Worm (Caenorhabditis elegans) whole organism, L4 larva: ENCODE results near the gene F40G12.11.

ENCODE experiments used
- F10B5.3 ChIP-seq: sonication (generic microtip); optimal IDR thresholded peaks from 2 replicates; lab custom pipeline; 2016; ENCODE audit warnings: mild to moderate bottlenecking, missing genetic modification characterization, missing compliant biosample characterization
- F49E8.2 ChIP-seq: sonication (generic microtip); optimal IDR thresholded peaks from 2 replicates; lab custom pipeline; 2016; ENCODE audit warnings: missing compliant biosample characterization, mild to moderate bottlenecking, missing genetic modification characterization, borderline replicate concordance
- Y48G9A.11 ChIP-seq: fragments of 200-800 bp; sonication (Bioruptor generic); IDR thresholded peaks from 2 replicates; pipeline ENCODE4 v1.3.6; 2022; ENCODE audit warnings: missing genetic modification reagents, missing genetic modification characterization, missing compliant biosample characterization
- Y75B8A.6 ChIP-seq: fragments of 200-800 bp; sonication (Bioruptor generic); IDR thresholded peaks from 2 replicates; pipeline ENCODE4 v1.3.6; 2022; ENCODE audit warnings: missing genetic modification reagents, missing genetic modification characterization, missing compliant biosample characterization
- ZK546.5 ChIP-seq, 2 experiments: sonication (generic microtip); optimal IDR thresholded peaks; 2 replicates each; lab custom pipeline; 2017; ENCODE audit warnings: missing biosample characterization in 2 of 2, missing genetic modification characterization in 2 of 2
- aha-1 ChIP-seq: fragments of 150-350 bp; peaks from one replicate; lab custom pipeline; 2014; ENCODE audit warnings: missing biosample characterization, missing genetic modification characterization
- aly-2 ChIP-seq: sonication (generic microtip); optimal IDR thresholded peaks from 2 replicates; lab custom pipeline; 2018; ENCODE audit warnings: missing biosample characterization, missing genetic modification characterization
- ama-1 ChIP-seq: fragments of 150-350 bp; optimal IDR thresholded peaks from 2 replicates; lab custom pipeline; 2014; ENCODE audit warnings: inconsistent platforms, mixed read lengths
- arid-1 ChIP-seq: fragments of 200-800 bp; sonication (Bioruptor generic); conservative IDR thresholded peaks from 2 replicates; pipeline ENCODE4 v1.3.6; 2022; ENCODE audit warnings: missing genetic modification reagents, missing genetic modification characterization, missing compliant biosample characterization
- attf-4 ChIP-seq: sonication (generic microtip); optimal IDR thresholded peaks from 3 replicates; lab custom pipeline; 2017; ENCODE audit warnings: missing biosample characterization, missing genetic modification characterization
- ceh-32 ChIP-seq: sonication (generic microtip); optimal IDR thresholded peaks from 2 replicates; lab custom pipeline; 2016; ENCODE audit warnings: mild to moderate bottlenecking, missing genetic modification characterization, missing compliant biosample characterization; ENCODE audit not compliant: poor library complexity
- ceh-44 ChIP-seq: fragments of 200-800 bp; sonication (Bioruptor generic); IDR thresholded peaks from 2 replicates; pipeline ENCODE4 v1.3.6; 2022; ENCODE audit warnings: missing genetic modification reagents, missing genetic modification characterization, missing compliant biosample characterization
- ceh-62 ChIP-seq: sonication (generic microtip); optimal IDR thresholded peaks from 2 replicates; lab custom pipeline; 2017; ENCODE audit warnings: missing biosample characterization, missing genetic modification characterization
- cey-2 ChIP-seq: sonication (generic microtip); optimal IDR thresholded peaks from 3 replicates; lab custom pipeline; 2017; ENCODE audit warnings: missing genetic modification characterization, mild to moderate bottlenecking, missing compliant biosample characterization, antibody characterized with exemption, borderline replicate concordance; ENCODE audit not compliant: insufficient read depth
- dmd-6 ChIP-seq: fragments of 200-800 bp; sonication (Bioruptor generic); IDR thresholded peaks from 2 replicates; pipeline ENCODE4 v1.3.6; 2022; ENCODE audit warnings: missing genetic modification reagents, missing genetic modification characterization, missing compliant biosample characterization
- dmd-9 ChIP-seq: fragments of 200-800 bp; sonication (Bioruptor generic); IDR thresholded peaks from 2 replicates; pipeline ENCODE4 v1.3.6; 2022; ENCODE audit warnings: missing genetic modification reagents, missing genetic modification characterization, missing compliant biosample characterization
- dpl-1 ChIP-seq: fragments of 150-350 bp; optimal IDR thresholded peaks from 2 replicates; lab custom pipeline; 2014; ENCODE audit warnings: missing biosample characterization, missing genetic modification reagents, missing genetic modification characterization
- egl-27 ChIP-seq: sonication (generic microtip); optimal IDR thresholded peaks from 3 replicates; lab custom pipeline; 2017; ENCODE audit warnings: missing biosample characterization, missing genetic modification reagents, missing genetic modification characterization
- gei-8 ChIP-seq: fragments of 200-800 bp; sonication (Bioruptor generic); optimal IDR thresholded peaks from 2 replicates; lab custom pipeline; 2018; ENCODE audit warnings: mild to moderate bottlenecking, missing genetic modification characterization, missing compliant biosample characterization
- hmg-1.1 ChIP-seq: fragments of 200-800 bp; sonication (Bioruptor generic); IDR thresholded peaks from 2 replicates; pipeline ENCODE4 v1.3.6; 2022; ENCODE audit warnings: missing genetic modification reagents, missing genetic modification characterization, missing compliant biosample characterization
- jun-1 ChIP-seq: fragments of 150-350 bp; optimal IDR thresholded peaks from 2 replicates; lab custom pipeline; 2014; ENCODE audit warnings: missing biosample characterization, missing genetic modification reagents, missing genetic modification characterization
- lin-39 ChIP-seq: fragments of 150-350 bp; optimal IDR thresholded peaks from 2 replicates; lab custom pipeline; 2014; ENCODE audit warnings: missing biosample characterization, missing genetic modification reagents, missing genetic modification characterization
- mdl-1 ChIP-seq, 2 experiments: fragments of 150-350 bp in 1 of 2; sonication (generic microtip) in 1 of 2; optimal IDR thresholded peaks; 2 replicates each; lab custom pipeline; 2014 to 2017; ENCODE audit warnings: missing biosample characterization in 2 of 2, missing genetic modification characterization in 2 of 2
- mes-2 ChIP-seq: sonication (generic microtip); optimal IDR thresholded peaks from 2 replicates; lab custom pipeline; 2016; ENCODE audit warnings: missing genotype, mild to moderate bottlenecking, missing genetic modification characterization, missing compliant biosample characterization; ENCODE audit not compliant: poor library complexity, severe bottlenecking
- nhr-111 ChIP-seq: fragments of 200-800 bp; sonication (Bioruptor generic); optimal IDR thresholded peaks from 2 replicates; lab custom pipeline; 2018; ENCODE audit warnings: mild to moderate bottlenecking, missing genetic modification characterization, missing compliant biosample characterization
- nhr-237 ChIP-seq: sonication (generic microtip); optimal IDR thresholded peaks from 2 replicates; lab custom pipeline; 2017; ENCODE audit warnings: missing biosample characterization, missing genetic modification characterization
- nhr-41 ChIP-seq: fragments of 200-800 bp; sonication (Bioruptor generic); IDR thresholded peaks from 2 replicates; pipeline ENCODE4 v1.3.6; 2022; ENCODE audit warnings: missing genetic modification reagents, missing genetic modification characterization, missing compliant biosample characterization
- nhr-48 ChIP-seq: sonication (generic microtip); optimal IDR thresholded peaks from 2 replicates; lab custom pipeline; 2016; ENCODE audit warnings: mild to moderate bottlenecking, missing genetic modification characterization, missing compliant biosample characterization
- nhr-6 ChIP-seq: fragments of 150-350 bp; optimal IDR thresholded peaks from 2 replicates; lab custom pipeline; 2014; ENCODE audit warnings: missing biosample characterization, missing genetic modification characterization
- php-3 ChIP-seq: fragments of 200-800 bp; sonication (Bioruptor generic); IDR thresholded peaks from 2 replicates; pipeline ENCODE4 v1.3.6; 2022; ENCODE audit warnings: missing genetic modification reagents, missing genetic modification characterization, missing compliant biosample characterization
- skn-1 ChIP-seq: fragments of 150-350 bp; optimal IDR thresholded peaks from 2 replicates; lab custom pipeline; 2014; ENCODE audit warnings: missing biosample characterization, missing genetic modification characterization
- snpc-1.2 ChIP-seq: fragments of 200-800 bp; sonication (Bioruptor generic); IDR thresholded peaks from 2 replicates; pipeline ENCODE4 v1.3.6; 2022; ENCODE audit warnings: missing genetic modification reagents, missing genetic modification characterization, missing compliant biosample characterization
- tag-97 ChIP-seq: fragments of 200-800 bp; sonication (Bioruptor generic); IDR thresholded peaks from 2 replicates; pipeline ENCODE4 v1.3.6; 2022; ENCODE audit warnings: missing genetic modification characterization, missing compliant biosample characterization
- unc-39 ChIP-seq: sonication (generic microtip); optimal IDR thresholded peaks from 2 replicates; lab custom pipeline; 2017; ENCODE audit warnings: missing biosample characterization, missing genetic modification characterization
- unc-62 ChIP-seq, 3 experiments: fragments of 150-350 bp in 1 of 3; sonication (generic microtip); optimal IDR thresholded peaks in 2 of 3; peaks in 1 of 3; 1 replicate in 1 of 3; 2 replicates in 2 of 3; lab custom pipeline; 2014 to 2017; ENCODE audit warnings: missing biosample characterization in 3 of 3, missing genetic modification characterization in 3 of 3, missing genetic modification reagents in 3 of 3, missing genotype in 1 of 3
- zip-11 ChIP-seq: fragments of 200-800 bp; sonication (Bioruptor generic); IDR thresholded peaks from 2 replicates; pipeline ENCODE4 v1.3.6; 2022; ENCODE audit warnings: missing genetic modification characterization, missing compliant biosample characterization
- ztf-11 ChIP-seq: fragments of 150-350 bp; optimal IDR thresholded peaks from 2 replicates; lab custom pipeline; 2014; ENCODE audit warnings: missing biosample characterization, missing genetic modification characterization

F40G12.11 gene

DNA sequence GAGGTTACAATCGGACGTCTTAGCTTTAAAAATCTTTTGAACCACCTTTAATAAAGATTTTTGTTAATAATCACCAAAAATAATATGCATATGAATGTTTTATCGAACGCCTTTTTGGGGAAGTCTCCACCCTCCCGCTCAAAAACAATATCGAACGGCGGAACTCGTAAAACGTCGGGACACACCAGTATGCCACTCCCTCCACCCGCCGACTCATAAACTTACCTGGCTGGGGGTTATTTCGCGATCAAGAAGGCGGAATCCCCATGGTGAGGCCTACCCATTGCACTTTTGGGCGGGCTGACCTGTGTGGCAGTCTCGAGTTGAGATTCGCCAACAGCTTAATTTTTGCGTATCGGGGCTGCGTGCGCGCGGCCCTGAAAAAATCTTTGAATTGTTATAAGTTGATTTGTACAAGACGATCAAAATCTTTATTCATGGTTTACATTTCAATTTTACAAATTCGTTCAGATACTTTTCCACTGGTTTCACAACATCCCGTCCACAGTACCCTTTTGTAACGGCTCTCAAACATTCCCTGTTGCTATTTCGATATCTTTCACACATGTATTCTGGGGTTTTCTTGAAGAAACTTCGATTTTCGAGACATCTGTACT lies 18.5 kb upstream of the F40G12.11 start:
- TF ChIP-seq Y48G9A.11 (peak; percentile 74; the same call in 1 of the 2 replicates), snpc-1.2 (GFP tag; lab: Robert Waterston, UW) (peak; percentile 82), F49E8.2 (tag; lab: Kevin White, UChicago) (peak; percentile 28), gei-8 (GFP tag; lab: Kevin White, UChicago) (no peak), arid-1 (0 out of 2 replicates have a peak, but pooled peaks have one; percentile 9)

DNA sequence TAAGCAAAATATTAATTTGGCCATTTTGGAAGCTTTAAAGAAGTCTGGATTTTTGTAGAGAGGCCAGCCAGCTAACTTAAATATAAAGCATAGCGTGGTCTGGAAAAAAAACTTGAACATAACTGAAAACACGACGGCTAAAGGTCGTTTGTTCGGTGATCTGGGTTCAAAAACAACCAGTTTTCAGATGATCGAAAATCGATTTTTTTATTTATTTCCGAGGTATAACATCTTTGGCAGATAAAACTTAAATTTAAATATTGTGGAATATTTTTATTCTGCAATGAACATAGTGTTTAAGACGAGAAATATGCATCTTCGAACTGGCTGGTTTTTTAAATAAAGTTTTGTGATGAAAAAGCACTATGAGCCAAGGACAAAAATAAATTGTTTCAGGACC lies 17.4 kb upstream of the F40G12.11 start, which contains the start of gene F40G12.4:
F40G12.4 (minus strand) TSS at position 101 of the 400 bp plus-strand sequence.
- TF ChIP-seq jun-1 (no peak), dmd-9 (no peak), nhr-111 (GFP tag; lab: Kevin White, UChicago) (no peak), php-3 (GFP tag; lab: Robert Waterston, UW) (no peak), ceh-44 (GFP tag; lab: Robert Waterston, UW) (no peak), ama-1 (lab: Kevin White, UChicago) (no peak), skn-1 (tag; lab: Kevin White, UChicago) (no peak), F10B5.3 (no peak), nhr-6 (tag; lab: Kevin White, UChicago) (no peak), mes-2 (tag; lab: Kevin White, UChicago) (no peak), aha-1 (tag; lab: Kevin White, UChicago) (no peak), aly-2 (tag; lab: Kevin White, UChicago) (no peak), ZK546.5 (tag; optimal IDR thresholded peaks at IDR 0.05; lab: Kevin White, UChicago) (no peak), arid-1 (no peak), lin-39 (no peak), nhr-48 (no peak)

DNA sequence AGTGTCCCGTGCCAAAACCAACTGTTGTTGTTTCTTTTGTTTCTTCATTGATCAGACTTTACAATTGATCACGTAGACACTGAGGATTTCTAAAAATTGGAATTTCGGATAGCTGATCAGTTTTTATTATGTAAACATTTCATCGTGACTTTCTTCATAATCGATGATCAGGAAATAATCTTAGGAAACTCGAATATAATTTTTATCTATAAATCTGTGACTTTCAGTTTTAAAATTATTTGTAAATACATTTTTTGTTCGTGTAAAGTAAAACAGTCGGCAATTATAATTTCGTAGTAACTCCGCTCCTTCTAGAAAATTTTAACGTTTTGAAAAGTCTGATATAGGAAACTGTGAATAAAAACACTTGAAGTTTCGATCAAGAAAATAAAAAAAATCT lies 15.2 kb upstream of the F40G12.11 start, which contains the start of gene F40G12.5:
F40G12.5 (minus strand) TSS at position 101 of the 400 bp plus-strand sequence.
- TF ChIP-seq aha-1 (tag; lab: Kevin White, UChicago), result no peak
- peak in 1 of 2 experiments; percentile 16 for TF ChIP-seq unc-62 (GFP tag; optimal IDR thresholded peaks at IDR 0.05 in 1 of 2; lab: Kevin White, UChicago)
- no peak for TF ChIP-seq unc-62 (tag; optimal IDR thresholded peaks at IDR 0.05; lab: Kevin White, UChicago)
- TF ChIP-seq, all 104 proteins: peak for 1

DNA sequence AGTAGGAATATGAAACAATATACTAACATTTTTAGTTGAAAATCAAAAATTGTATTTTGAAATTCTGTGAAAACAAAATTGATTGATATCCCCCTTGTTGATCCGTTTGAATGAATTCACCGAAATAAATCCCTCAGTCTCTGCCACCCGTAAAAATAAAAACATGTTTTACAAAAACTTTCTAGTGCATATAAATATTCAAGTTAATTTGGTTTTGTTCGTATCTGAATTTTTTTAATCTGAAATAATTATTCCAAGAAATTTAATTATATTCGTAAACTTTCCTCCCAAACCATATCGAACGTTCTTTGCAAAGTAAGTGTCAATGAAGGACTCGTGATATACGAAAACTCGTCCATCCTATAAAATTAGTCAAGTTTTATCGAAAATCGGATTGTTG lies 13.0 kb upstream of the F40G12.11 start, which contains the start of gene F40G12.6:
F40G12.6 (minus strand) TSS at position 101 of the 400 bp plus-strand sequence.
- TF ChIP-seq unc-39, result no peak
- TF ChIP-seq dmd-6, result no peak
- no peak for TF ChIP-seq Y75B8A.6
- TF ChIP-seq tag-97, result no peak
- TF ChIP-seq nhr-237 (tag; lab: Kevin White, UChicago), result no peak
- TF ChIP-seq egl-27 (tag; lab: Kevin White, UChicago), result no peak
- TF ChIP-seq hmg-1.1, result no peak
- TF ChIP-seq attf-4 (tag; lab: Kevin White, UChicago), result no peak
- no peak for TF ChIP-seq cey-2 (tag; lab: Kevin White, UChicago)
- no peak for TF ChIP-seq ztf-11 (tag; lab: Kevin White, UChicago)
- no peak for TF ChIP-seq mdl-1 (tag; optimal IDR thresholded peaks at IDR 0.05; lab: Kevin White, UChicago)
- TF ChIP-seq zip-11, result no peak
- no peak for TF ChIP-seq mes-2 (tag; lab: Kevin White, UChicago)
- TF ChIP-seq ceh-32 (tag; lab: Kevin White, UChicago), result no peak
- TF ChIP-seq dpl-1, result no peak
- TF ChIP-seq aly-2 (tag; lab: Kevin White, UChicago), result no peak
- TF ChIP-seq nhr-41 (GFP tag; lab: Robert Waterston, UW), result no peak
- no peak for TF ChIP-seq ceh-62
